Fruit fly (Drosophila melanogaster): ENCODE measurements around the gene CG5854.
A peak's percentile ranks its signal among the peaks of the same experiment; 100 is the strongest.

The CG5854 gene

dm6 chr3R:23939921-23940839, 6.5 kb downstream of the CG5854 start (continued):
- TF ChIP-seq CG8281 (tag; optimal IDR thresholded peaks at IDR 0.05) (peak; percentile 76), psq (GFP tag; optimal IDR thresholded peaks at IDR 0.05) (peak; percentile 54), CG5245 (GFP tag; optimal IDR thresholded peaks at IDR 0.05) (peak; percentile 63), stc (GFP tag; IDR thresholded peaks at IDR 0.05) (peak; percentile 72), cwo (GFP tag; optimal IDR thresholded peaks at IDR 0.05) (peak; percentile 40), CG3281 (GFP tag; optimal IDR thresholded peaks at IDR 0.05) (peak; percentile 79), caup (GFP tag; optimal IDR thresholded peaks at IDR 0.05; ENCODE audit: severe bottlenecking) (peak; percentile 88), pzg (GFP tag; optimal IDR thresholded peaks at IDR 0.05) (no peak), sima (GFP tag; optimal IDR thresholded peaks at IDR 0.05) (peak; percentile 58), Mad (GFP tag; optimal IDR thresholded peaks at IDR 0.05) (peak; percentile 59), CG2875 (GFP tag; optimal IDR thresholded peaks at IDR 0.05) (peak; percentile 97), ase (GFP tag; IDR thresholded peaks at IDR 0.05) (peak; percentile 60; the same call in 2 of the 3 replicates), Hey (tag; optimal IDR thresholded peaks at IDR 0.05) (peak; percentile 87), Sox100B (GFP tag; optimal IDR thresholded peaks at IDR 0.05) (peak; percentile 90), sens-2 (GFP tag; IDR thresholded peaks at IDR 0.05) (no peak), CG14441 (GFP tag; IDR thresholded peaks at IDR 0.05) (peak; percentile 57), abd-A (tag; optimal IDR thresholded peaks at IDR 0.05) (no peak), Max (GFP tag; optimal IDR thresholded peaks at IDR 0.05) (peak; percentile 84), Hmx (GFP tag; optimal IDR thresholded peaks at IDR 0.05) (no peak), NfI (GFP tag; optimal IDR thresholded peaks at IDR 0.05) (peak; percentile 50), CG11456 (GFP tag; IDR thresholded peaks at IDR 0.05) (peak; percentile 57; the same call in 1 of the 3 replicates), Sin3A (optimal IDR thresholded peaks at IDR 0.05) (no peak), dysf (GFP tag; IDR thresholded peaks at IDR 0.05) (peak; percentile 41; the same call in 1 of the 3 replicates), nerfin-1 (tag; optimal IDR thresholded peaks at IDR 0.05) (peak; percentile 82), ac (GFP tag; optimal IDR thresholded peaks at IDR 0.05) (peak; percentile 86), CG12155 (GFP tag; optimal IDR thresholded peaks at IDR 0.05) (peak; percentile 9), jing (GFP tag; optimal IDR thresholded peaks at IDR 0.05) (peak; percentile 22), NC2β (GFP tag; optimal IDR thresholded peaks at IDR 0.05) (peak; percentile 81), Gug (GFP tag; IDR thresholded peaks at IDR 0.05) (no peak), tin (GFP tag; optimal IDR thresholded peaks at IDR 0.05) (peak; percentile 34), vfl (GFP tag; optimal IDR thresholded peaks at IDR 0.05) (no peak), chn (GFP tag; optimal IDR thresholded peaks at IDR 0.05) (peak; percentile 47), CG15514 (GFP tag; optimal IDR thresholded peaks at IDR 0.05) (peak; percentile 80), scrt (GFP tag; optimal IDR thresholded peaks at IDR 0.05) (peak; percentile 61), ERR (GFP tag; optimal IDR thresholded peaks at IDR 0.05) (no peak), chinmo (GFP tag; IDR thresholded peaks at IDR 0.05; ENCODE audit: partially characterized antibody) (peak; percentile 87; the same call in 3 of the 4 replicates), CG18599 (GFP tag; optimal IDR thresholded peaks at IDR 0.05) (peak; percentile 83), CG9727 (GFP tag; optimal IDR thresholded peaks at IDR 0.05) (peak; percentile 86), CG11560 (tag; IDR thresholded peaks at IDR 0.05) (no peak), fd3F (GFP tag; optimal IDR thresholded peaks at IDR 0.05) (peak; percentile 82), schlank (tag; optimal IDR thresholded peaks at IDR 0.05) (peak; percentile 80), zfh1 (GFP tag; IDR thresholded peaks at IDR 0.05) (peak; percentile 87), gsb-n (tag; optimal IDR thresholded peaks at IDR 0.05) (peak; percentile 87), Xbp1 (GFP tag; optimal IDR thresholded peaks at IDR 0.05) (no peak), CG1024 (GFP tag; IDR thresholded peaks at IDR 0.05) (peak; percentile 83; the same call in 1 of the 2 replicates), trh (GFP tag; optimal IDR thresholded peaks at IDR 0.05) (peak; percentile 80), Hsf (GFP tag; optimal IDR thresholded peaks at IDR 0.05) (peak; percentile 67), CG7372 (GFP tag; IDR thresholded peaks at IDR 0.05) (peak; percentile 38; the same call in 1 of the 2 replicates)
